Fruit fly (Drosophila melanogaster) S2 (cell line): ENCODE data around the gene Flo2.

Experiments
- CG8478 ChIP-seq: fragments of >200 bp; optimal IDR thresholded peaks from 2 replicates; lab custom pipeline; 2018
- CTCF ChIP-seq, 2 experiments: fragments of >200 bp; optimal IDR thresholded peaks; 2 replicates each; lab custom pipeline; 2018

The Flo2 gene

dm6 chrX:14922396-14923276 lies 83.5 kb downstream of the Flo2 start:
- no peak for TF ChIP-seq CG8478
- no peak for TF ChIP-seq CTCF (optimal IDR thresholded peaks at IDR 0.05; lab: Kevin White, UChicago)

- TF ChIP-seq CG8478 (no peak), CTCF (optimal IDR thresholded peaks at IDR 0.05; lab: Kevin White, UChicago) (no peak)
These were observed 84.3 kb downstream of the Flo2 start, which contains the start of gene CG9503 for dm6 chrX:14923277-14924019. TSS of gene CG9503 (minus strand) at chrX:14923493.

dm6 chrX:14928844-14929243 lies 89.7 kb downstream of the Flo2 start, which contains the start of gene CG32591:
TSS of gene CG32591 (minus strand) at chrX:14928944.
- TF ChIP-seq CTCF (optimal IDR thresholded peaks at IDR 0.05; lab: Kevin White, UChicago) (no peak), CG8478 (no peak)

dm6 chrX:14929813-14930212 lies 90.6 kb downstream of the Flo2 start:
- TF ChIP-seq CTCF (optimal IDR thresholded peaks at IDR 0.05; lab: Kevin White, UChicago) (no peak), CG8478 (no peak)

dm6 chrX:14931296-14931695 lies 92.1 kb downstream of the Flo2 start:
- TF ChIP-seq CG8478 (no peak), CTCF (optimal IDR thresholded peaks at IDR 0.05; lab: Kevin White, UChicago) (no peak)

dm6 chrX:14936250-14936649 lies 97.1 kb downstream of the Flo2 start:
- no peak for TF ChIP-seq CTCF (optimal IDR thresholded peaks at IDR 0.05; lab: Kevin White, UChicago)
- no peak for TF ChIP-seq CG8478

- TF ChIP-seq CG8478 (no peak), CTCF (optimal IDR thresholded peaks at IDR 0.05; lab: Kevin White, UChicago) (no peak)
These were observed 107.3 kb downstream of the Flo2 start for dm6 chrX:14946522-14946921.

dm6 chrX:14947399-14947798 lies 108.2 kb downstream of the Flo2 start:
- TF ChIP-seq CTCF (optimal IDR thresholded peaks at IDR 0.05; lab: Kevin White, UChicago) (no peak), CG8478 (no peak)

- TF ChIP-seq CG8478 (no peak), CTCF (optimal IDR thresholded peaks at IDR 0.05; lab: Kevin White, UChicago) (no peak)
These were observed 110.1 kb downstream of the Flo2 start for dm6 chrX:14949227-14949626.

- no peak for TF ChIP-seq CTCF (optimal IDR thresholded peaks at IDR 0.05; lab: Kevin White, UChicago)
- TF ChIP-seq CG8478, result no peak
These were observed 111.4 kb downstream of the Flo2 start for dm6 chrX:14950273-14951272.

- no peak for TF ChIP-seq CTCF (optimal IDR thresholded peaks at IDR 0.05; lab: Kevin White, UChicago)
- TF ChIP-seq CG8478, result no peak
These were observed 112.2 kb downstream of the Flo2 start for dm6 chrX:14951346-14951862.

dm6 chrX:14952097-14952844 lies 113.1 kb downstream of the Flo2 start:
- TF ChIP-seq CTCF (optimal IDR thresholded peaks at IDR 0.05; lab: Kevin White, UChicago) (no peak), CG8478 (no peak)

dm6 chrX:14952845-14953720 lies 113.9 kb downstream of the Flo2 start, which contains the start of gene pdgy:
TSS of gene pdgy (minus strand) at chrX:14953532.
- TF ChIP-seq CG8478, result no peak
- no peak for TF ChIP-seq CTCF (optimal IDR thresholded peaks at IDR 0.05; lab: Kevin White, UChicago)
